Fruit fly (Drosophila melanogaster): ENCODE results near the gene Hsp26.

The Hsp26 gene

DNA sequence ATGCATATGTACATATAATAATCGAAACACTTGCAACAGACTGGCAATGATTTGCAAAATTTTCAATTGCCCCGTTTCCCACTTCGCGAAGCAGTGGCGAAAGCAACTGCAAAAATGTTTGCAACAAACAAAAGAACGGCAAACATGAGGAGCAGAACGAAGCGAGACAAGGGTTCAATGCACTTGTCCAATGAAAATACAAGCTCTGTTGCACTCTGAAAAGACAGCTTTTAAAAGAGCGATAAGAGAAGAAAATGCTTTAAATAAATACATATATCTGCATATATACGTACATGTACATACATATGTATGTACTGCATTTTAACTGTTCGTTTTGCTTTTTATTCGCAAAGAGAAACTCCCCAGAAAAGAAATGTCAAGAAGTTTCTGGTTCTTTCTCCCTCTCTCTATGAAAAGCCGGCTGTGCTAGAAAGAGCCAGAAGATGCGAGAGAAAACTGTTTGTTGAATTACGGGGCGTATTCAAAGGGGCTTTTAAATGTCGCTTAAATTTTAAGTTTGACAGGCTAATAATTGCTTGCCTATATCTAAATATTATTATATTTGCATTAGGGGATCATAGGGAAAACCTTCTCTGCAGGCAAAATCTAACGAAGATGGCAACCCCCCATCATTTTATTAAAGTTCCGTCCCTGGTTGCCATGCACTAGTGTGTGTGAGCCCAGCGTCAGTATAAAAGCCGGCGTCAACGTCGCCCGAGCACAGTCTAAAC lies 6.3 kb upstream of the Hsp26 start, which contains the start of gene Hsp27 (continued):
- TF ChIP-seq CkIIα-i1 (GFP tag; IDR thresholded peaks at IDR 0.05) (peak; percentile 82), CG18619 (GFP tag; optimal IDR thresholded peaks at IDR 0.05) (peak; percentile 97), en (GFP tag; optimal IDR thresholded peaks at IDR 0.05) (peak; percentile 65), Pdp1 (GFP tag; optimal IDR thresholded peaks at IDR 0.05) (peak; percentile 96 to 99), otp (GFP tag; IDR thresholded peaks at IDR 0.05) (peak; percentile 97), CG2875 (GFP tag; optimal IDR thresholded peaks at IDR 0.05) (peak; percentile 99), Ptx1 (GFP tag; IDR thresholded peaks at IDR 0.05) (peak; percentile 99), esg (GFP tag; conservative IDR thresholded peaks at IDR 0.05) (peak; percentile 95), Six4 (GFP tag; optimal IDR thresholded peaks at IDR 0.05) (peak; percentile 97), jigr1 (GFP tag; IDR thresholded peaks at IDR 0.05) (peak; percentile 98), nom (GFP tag; optimal IDR thresholded peaks at IDR 0.05) (peak; percentile 98), CG6813 (GFP tag; optimal IDR thresholded peaks at IDR 0.05) (peak; percentile 97), schlank (tag; optimal IDR thresholded peaks at IDR 0.05) (peak; percentile 94), CG15011 (GFP tag; optimal IDR thresholded peaks at IDR 0.05) (peak; percentile 96), gcm2 (GFP tag; optimal IDR thresholded peaks at IDR 0.05) (peak; percentile 92), yki (optimal IDR thresholded peaks at IDR 0.05) (no peak), gro (GFP tag; optimal IDR thresholded peaks at IDR 0.05) (peak; percentile 96), odd (GFP tag; optimal IDR thresholded peaks at IDR 0.05) (peak; percentile 95), hkb (optimal IDR thresholded peaks at IDR 0.05) (no peak), hkb (GFP tag; IDR thresholded peaks at IDR 0.05) (peak; percentile 99), Bgb (GFP tag; IDR thresholded peaks at IDR 0.05; ENCODE audit: partially characterized antibody) (no peak), pros (GFP tag; optimal IDR thresholded peaks at IDR 0.05) (no peak), CG12391 (tag; optimal IDR thresholded peaks at IDR 0.05) (peak; percentile 98), Ssrp (tag; optimal IDR thresholded peaks at IDR 0.05) (peak; percentile 98), usp (GFP tag; optimal IDR thresholded peaks at IDR 0.05) (no peak), CG4854 (GFP tag; optimal IDR thresholded peaks at IDR 0.05) (peak; percentile 96), lmd (GFP tag; IDR thresholded peaks at IDR 0.05) (peak; percentile 99), CG14710 (tag; optimal IDR thresholded peaks at IDR 0.05) (peak; percentile 97), Camta (GFP tag; optimal IDR thresholded peaks at IDR 0.05) (peak; percentile 98), CG7987 (GFP tag; optimal IDR thresholded peaks at IDR 0.05) (peak; percentile 96), Side (GFP tag; optimal IDR thresholded peaks at IDR 0.05) (peak; percentile 95), CG1024 (GFP tag; IDR thresholded peaks at IDR 0.05) (peak; percentile 94), CG5180 (GFP tag; optimal IDR thresholded peaks at IDR 0.05) (peak; percentile 87), CG43689 (GFP tag; IDR thresholded peaks at IDR 0.05) (peak; percentile 95), CG3726 (GFP tag; IDR thresholded peaks at IDR 0.05) (peak; percentile 98), CG8924 (tag; optimal IDR thresholded peaks at IDR 0.05) (peak; percentile 98), Kr (GFP tag; optimal IDR thresholded peaks at IDR 0.05) (peak; percentile 33), CG17912 (GFP tag; optimal IDR thresholded peaks at IDR 0.05) (peak; percentile 54), CG17328 (GFP tag; IDR thresholded peaks at IDR 0.05) (peak; percentile 98), p53 (GFP tag; optimal IDR thresholded peaks at IDR 0.05) (peak; percentile 76), ERR (GFP tag; optimal IDR thresholded peaks at IDR 0.05) (peak; percentile 89), CG17568 (GFP tag; optimal IDR thresholded peaks at IDR 0.05) (peak; percentile 96), CG4730 (GFP tag; IDR thresholded peaks at IDR 0.05) (peak; percentile 98), tna (GFP tag; IDR thresholded peaks at IDR 0.05; ENCODE audit: partially characterized antibody) (no peak), row (GFP tag; IDR thresholded peaks at IDR 0.05) (peak; percentile 98), ham (GFP tag; IDR thresholded peaks at IDR 0.05) (peak; percentile 86), Abd-B (GFP tag; optimal IDR thresholded peaks at IDR 0.05) (peak; percentile 97), D (optimal IDR thresholded peaks at IDR 0.05) (no peak), D (GFP tag; optimal IDR thresholded peaks at IDR 0.05) (peak; percentile 98), fd96Cb (tag; optimal IDR thresholded peaks at IDR 0.05) (peak; percentile 99)
